Worm (Caenorhabditis elegans): ENCODE measurements around the gene F22F1.2.

ce11 chrX:8107921-8108320 is 42.6 kb downstream of the F22F1.2 start, which contains the start of gene K07E3.9:
- TF ChIP-seq him-1 (tag; optimal IDR thresholded peaks at IDR 0.05) = no peak
- TF ChIP-seq dao-5 (tag; optimal IDR thresholded peaks at IDR 0.05) = no peak
